Worm (Caenorhabditis elegans) whole organism, L4 larva: Measurements from ENCODE around the gene F35G12.7.

Experiments used
- F10B5.3 ChIP-seq: sonication (generic microtip); optimal IDR thresholded peaks from 2 replicates; lab custom pipeline; 2016; ENCODE audit warnings: mild to moderate bottlenecking, missing genetic modification characterization, missing compliant biosample characterization
- F37D6.2 ChIP-seq: sonication (generic microtip); optimal IDR thresholded peaks from 2 replicates; lab custom pipeline; 2016; ENCODE audit warnings: mild to moderate bottlenecking, missing genetic modification characterization, missing compliant biosample characterization
- T20F7.1 ChIP-seq: fragments of 200-800 bp; sonication (Bioruptor generic); optimal IDR thresholded peaks from 2 replicates; lab custom pipeline; 2018; ENCODE audit warnings: mild to moderate bottlenecking, missing genetic modification characterization, missing compliant biosample characterization
- Y48G9A.11 ChIP-seq: fragments of 200-800 bp; sonication (Bioruptor generic); IDR thresholded peaks from 2 replicates; pipeline ENCODE4 v1.3.6; 2022; ENCODE audit warnings: missing genetic modification reagents, missing genetic modification characterization, missing compliant biosample characterization
- Y75B8A.6 ChIP-seq: fragments of 200-800 bp; sonication (Bioruptor generic); IDR thresholded peaks from 2 replicates; pipeline ENCODE4 v1.3.6; 2022; ENCODE audit warnings: missing genetic modification reagents, missing genetic modification characterization, missing compliant biosample characterization
- ZK546.5 ChIP-seq, 2 experiments: sonication (generic microtip); optimal IDR thresholded peaks; 2 replicates each; lab custom pipeline; 2017; ENCODE audit warnings: missing biosample characterization in 2 of 2, missing genetic modification characterization in 2 of 2
- aha-1 ChIP-seq: fragments of 150-350 bp; peaks from one replicate; lab custom pipeline; 2014; ENCODE audit warnings: missing biosample characterization, missing genetic modification characterization
- aly-2 ChIP-seq: sonication (generic microtip); optimal IDR thresholded peaks from 2 replicates; lab custom pipeline; 2018; ENCODE audit warnings: missing biosample characterization, missing genetic modification characterization
- arid-1 ChIP-seq: fragments of 200-800 bp; sonication (Bioruptor generic); conservative IDR thresholded peaks from 2 replicates; pipeline ENCODE4 v1.3.6; 2022; ENCODE audit warnings: missing genetic modification reagents, missing genetic modification characterization, missing compliant biosample characterization
- attf-4 ChIP-seq: sonication (generic microtip); optimal IDR thresholded peaks from 3 replicates; lab custom pipeline; 2017; ENCODE audit warnings: missing biosample characterization, missing genetic modification characterization
- ceh-28 ChIP-seq: fragments of 150-350 bp; optimal IDR thresholded peaks from 2 replicates; lab custom pipeline; 2014; ENCODE audit warnings: missing biosample characterization, missing genetic modification reagents, missing genetic modification characterization
- ceh-32 ChIP-seq: sonication (generic microtip); optimal IDR thresholded peaks from 2 replicates; lab custom pipeline; 2016; ENCODE audit warnings: mild to moderate bottlenecking, missing genetic modification characterization, missing compliant biosample characterization; ENCODE audit not compliant: poor library complexity
- ceh-44 ChIP-seq: fragments of 200-800 bp; sonication (Bioruptor generic); IDR thresholded peaks from 2 replicates; pipeline ENCODE4 v1.3.6; 2022; ENCODE audit warnings: missing genetic modification reagents, missing genetic modification characterization, missing compliant biosample characterization
- ces-1 ChIP-seq: fragments of 150-350 bp; sonication (generic microtip); optimal IDR thresholded peaks from 4 replicates; lab custom pipeline; 2014; ENCODE audit warnings: missing biosample characterization, missing genetic modification reagents, missing genetic modification characterization
- ctbp-1 ChIP-seq: fragments of 200-800 bp; sonication (Bioruptor generic); IDR thresholded peaks from 2 replicates; pipeline ENCODE4 v1.3.6; 2022; ENCODE audit warnings: missing genetic modification reagents, missing genetic modification characterization, missing compliant biosample characterization
- dmd-6 ChIP-seq: fragments of 200-800 bp; sonication (Bioruptor generic); IDR thresholded peaks from 2 replicates; pipeline ENCODE4 v1.3.6; 2022; ENCODE audit warnings: missing genetic modification reagents, missing genetic modification characterization, missing compliant biosample characterization
- duxl-1 ChIP-seq: sonication (generic microtip); optimal IDR thresholded peaks from 2 replicates; lab custom pipeline; 2016; ENCODE audit warnings: mild to moderate bottlenecking, missing genetic modification characterization, moderate library complexity, missing compliant biosample characterization; ENCODE audit not compliant: poor library complexity
- dve-1 ChIP-seq: sonication (generic microtip); optimal IDR thresholded peaks from 2 replicates; lab custom pipeline; 2017; ENCODE audit warnings: antibody characterized with exemption, mild to moderate bottlenecking, missing genetic modification characterization, missing compliant biosample characterization; ENCODE audit not compliant: insufficient read depth
- egl-43 ChIP-seq: fragments of 200-800 bp; sonication (Bioruptor generic); IDR thresholded peaks from 2 replicates; pipeline ENCODE4 v1.3.6; 2022; ENCODE audit warnings: missing genetic modification reagents, missing genetic modification characterization, missing compliant biosample characterization
- gei-8 ChIP-seq: fragments of 200-800 bp; sonication (Bioruptor generic); optimal IDR thresholded peaks from 2 replicates; lab custom pipeline; 2018; ENCODE audit warnings: mild to moderate bottlenecking, missing genetic modification characterization, missing compliant biosample characterization
- hif-1 ChIP-seq, 2 experiments: sonication (generic microtip); optimal IDR thresholded peaks; 2 replicates each; lab custom pipeline; 2016 to 2017; ENCODE audit warnings: missing compliant biosample characterization in 2 of 2, missing genetic modification characterization in 2 of 2, missing genetic modification reagents in 2 of 2, missing genotype in 2 of 2, mild to moderate bottlenecking in 1 of 2
- hlh-11 ChIP-seq: fragments of 200-800 bp; sonication (Bioruptor generic); optimal IDR thresholded peaks from 2 replicates; lab custom pipeline; 2018; ENCODE audit warnings: mild to moderate bottlenecking, missing genetic modification characterization, missing compliant biosample characterization
- hmg-1.1 ChIP-seq: fragments of 200-800 bp; sonication (Bioruptor generic); IDR thresholded peaks from 2 replicates; pipeline ENCODE4 v1.3.6; 2022; ENCODE audit warnings: missing genetic modification reagents, missing genetic modification characterization, missing compliant biosample characterization
- lin-1 ChIP-seq: fragments of 200-800 bp; sonication (Bioruptor generic); IDR thresholded peaks from 2 replicates; pipeline ENCODE4 v1.3.6; 2022; ENCODE audit warnings: missing genetic modification reagents, missing genetic modification characterization, missing compliant biosample characterization
- lin-29 ChIP-seq: fragments of 200-800 bp; sonication (Bioruptor generic); IDR thresholded peaks from 2 replicates; pipeline ENCODE4 v1.3.6; 2022; ENCODE audit warnings: missing genetic modification reagents, missing genetic modification characterization, missing compliant biosample characterization
- lin-38 ChIP-seq: fragments of 200-800 bp; sonication (Bioruptor generic); IDR thresholded peaks from 2 replicates; pipeline ENCODE4 v1.3.6; 2022; ENCODE audit warnings: missing genetic modification reagents, missing genetic modification characterization, missing compliant biosample characterization
- lsy-2 ChIP-seq, 2 experiments: fragments of 150-350 bp in 1 of 2; sonication (generic microtip) in 1 of 2; optimal IDR thresholded peaks; 2 replicates each; lab custom pipeline; 2014 to 2017; ENCODE audit warnings: missing biosample characterization in 2 of 2, missing genetic modification characterization in 2 of 2
- mxl-2 ChIP-seq: fragments of 200-800 bp; sonication (Bioruptor generic); conservative IDR thresholded peaks from 2 replicates; pipeline ENCODE4 v1.3.6; 2022; ENCODE audit warnings: missing genetic modification reagents, missing genetic modification characterization, missing compliant biosample characterization
- nhr-10 ChIP-seq: fragments of 150-350 bp; optimal IDR thresholded peaks from 2 replicates; lab custom pipeline; 2014; ENCODE audit warnings: missing biosample characterization, missing genetic modification characterization
- nhr-102 ChIP-seq: sonication (generic microtip); optimal IDR thresholded peaks from 2 replicates; lab custom pipeline; 2016; ENCODE audit warnings: mild to moderate bottlenecking, missing genetic modification characterization, moderate library complexity, missing compliant biosample characterization
- nhr-11 ChIP-seq: fragments of 150-350 bp; optimal IDR thresholded peaks from 2 replicates; lab custom pipeline; 2014; ENCODE audit warnings: missing biosample characterization, missing genetic modification characterization
- nhr-111 ChIP-seq: fragments of 200-800 bp; sonication (Bioruptor generic); optimal IDR thresholded peaks from 2 replicates; lab custom pipeline; 2018; ENCODE audit warnings: mild to moderate bottlenecking, missing genetic modification characterization, missing compliant biosample characterization
- nhr-237 ChIP-seq: sonication (generic microtip); optimal IDR thresholded peaks from 2 replicates; lab custom pipeline; 2017; ENCODE audit warnings: missing biosample characterization, missing genetic modification characterization
- nhr-28 ChIP-seq: fragments of 150-350 bp; optimal IDR thresholded peaks from 2 replicates; lab custom pipeline; 2014; ENCODE audit warnings: missing biosample characterization, missing genetic modification characterization
- nhr-41 ChIP-seq: fragments of 200-800 bp; sonication (Bioruptor generic); IDR thresholded peaks from 2 replicates; pipeline ENCODE4 v1.3.6; 2022; ENCODE audit warnings: missing genetic modification reagents, missing genetic modification characterization, missing compliant biosample characterization
- nhr-48 ChIP-seq: sonication (generic microtip); optimal IDR thresholded peaks from 2 replicates; lab custom pipeline; 2016; ENCODE audit warnings: mild to moderate bottlenecking, missing genetic modification characterization, missing compliant biosample characterization
- pha-4 ChIP-seq, 2 experiments: fragments of 150-350 bp in 1 of 2; fragments of 200-800 bp in 1 of 2; sonication (Bioruptor generic) in 1 of 2; IDR thresholded peaks in 1 of 2; optimal IDR thresholded peaks in 1 of 2; 2 replicates each; pipeline versions ENCODE4 v1.3.6 to Lab custom; 2014 to 2022; ENCODE audit warnings: missing genetic modification characterization in 2 of 2, missing genetic modification reagents in 2 of 2, missing biosample characterization in 1 of 2, missing compliant biosample characterization in 1 of 2
- php-3 ChIP-seq: fragments of 200-800 bp; sonication (Bioruptor generic); IDR thresholded peaks from 2 replicates; pipeline ENCODE4 v1.3.6; 2022; ENCODE audit warnings: missing genetic modification reagents, missing genetic modification characterization, missing compliant biosample characterization
- rbr-2 ChIP-seq: sonication (generic microtip); optimal IDR thresholded peaks from 2 replicates; lab custom pipeline; 2016; ENCODE audit warnings: missing genotype, missing genetic modification characterization, missing compliant biosample characterization
- set-16 ChIP-seq: fragments of 200-800 bp; sonication (Bioruptor generic); IDR thresholded peaks from 2 replicates; pipeline ENCODE4 v1.3.6; 2022; ENCODE audit warnings: missing genetic modification reagents, missing genetic modification characterization, missing compliant biosample characterization
- tra-1 ChIP-seq: fragments of 200-800 bp; sonication (Bioruptor generic); IDR thresholded peaks from 2 replicates; pipeline ENCODE4 v1.3.6; 2022; ENCODE audit warnings: missing genetic modification reagents, missing genetic modification characterization, missing compliant biosample characterization
- unc-62 ChIP-seq, 3 experiments: fragments of 150-350 bp in 1 of 3; sonication (generic microtip); optimal IDR thresholded peaks in 2 of 3; peaks in 1 of 3; 1 replicate in 1 of 3; 2 replicates in 2 of 3; lab custom pipeline; 2014 to 2017; ENCODE audit warnings: missing biosample characterization in 3 of 3, missing genetic modification characterization in 3 of 3, missing genetic modification reagents in 3 of 3, missing genotype in 1 of 3
- ztf-11 ChIP-seq: fragments of 150-350 bp; optimal IDR thresholded peaks from 2 replicates; lab custom pipeline; 2014; ENCODE audit warnings: missing biosample characterization, missing genetic modification characterization

Gene F35G12.7

DNA sequence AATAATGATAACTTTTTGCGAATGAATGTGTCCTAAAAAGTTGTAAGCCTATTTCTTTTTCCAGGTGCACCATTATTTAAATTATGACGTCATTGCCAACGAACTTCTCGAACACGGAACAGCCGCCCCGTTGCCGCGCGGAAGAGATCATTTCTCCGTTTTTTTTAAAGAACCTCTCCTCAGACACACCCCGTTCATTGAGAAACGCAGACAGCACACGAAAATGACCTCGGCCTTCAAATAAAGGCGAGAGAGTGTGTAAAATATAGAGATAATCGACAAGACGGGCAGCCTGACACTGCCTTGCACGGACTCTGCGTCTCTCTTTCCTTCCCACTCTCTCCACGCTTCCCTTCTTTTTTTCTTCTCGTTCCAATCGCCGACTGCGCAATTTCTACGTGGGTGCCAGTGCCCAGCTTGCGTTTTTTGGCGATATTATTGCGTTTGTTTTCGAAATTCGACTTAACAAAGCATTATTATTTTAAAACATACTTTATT is 26.7 kb downstream of the F35G12.7 start (continued):
- TF ChIP-seq lsy-2 (tag; optimal IDR thresholded peaks at IDR 0.05; lab: Kevin White, UChicago), result peak; percentile 74 to 79
- TF ChIP-seq nhr-48 (tag; lab: Kevin White, UChicago), result peak; percentile 76
- TF ChIP-seq ceh-44 (GFP tag; lab: Robert Waterston, UW), result no peak
- TF ChIP-seq ces-1, result no peak
- peak; percentile 62 for TF ChIP-seq F10B5.3 (tag; lab: Kevin White, UChicago)
- peak; percentile 21 for TF ChIP-seq nhr-10
- TF ChIP-seq Y75B8A.6 (GFP tag; lab: Robert Waterston, UW), result no peak
- no peak for TF ChIP-seq ztf-11 (tag; lab: Kevin White, UChicago)
- TF ChIP-seq nhr-28 (tag; lab: Kevin White, UChicago), result peak; percentile 75
- peak; percentile 79 for TF ChIP-seq egl-43
- peak; percentile 87 for TF ChIP-seq hmg-1.1 (GFP tag; lab: Robert Waterston, UW)
- peak; percentile 95 for TF ChIP-seq aha-1 (tag; lab: Kevin White, UChicago)
- TF ChIP-seq pha-4 (GFP tag; IDR thresholded peaks at IDR 0.05; lab: Robert Waterston, UW), result peak; percentile 72
- peak; percentile 83 for TF ChIP-seq pha-4 (tag; optimal IDR thresholded peaks at IDR 0.05; lab: Kevin White, UChicago)
- TF ChIP-seq ctbp-1 (GFP tag; lab: Robert Waterston, UW), result peak; percentile 60; the same call in 1 of the 2 replicates
- peak; percentile 51 for TF ChIP-seq lin-38
- TF ChIP-seq gei-8 (GFP tag; lab: Kevin White, UChicago), result peak; percentile 8
- 0 out of 2 replicates have a peak, but pooled peaks have one; percentile 58 for TF ChIP-seq tra-1 (GFP tag; lab: Robert Waterston, UW)
- peak; percentile 45 for TF ChIP-seq nhr-102 (tag; lab: Kevin White, UChicago)
- no peak for TF ChIP-seq mxl-2 (GFP tag; lab: Robert Waterston, UW)
- TF ChIP-seq ceh-28 (tag; lab: Kevin White, UChicago), result no peak
- TF ChIP-seq dmd-6 (GFP tag; lab: Robert Waterston, UW), result peak; percentile 64
- peak; percentile 67 for TF ChIP-seq set-16
- TF ChIP-seq ZK546.5 (tag; optimal IDR thresholded peaks at IDR 0.05; lab: Kevin White, UChicago), result no peak
- TF ChIP-seq ceh-32 (tag; lab: Kevin White, UChicago), result no peak
- peak; percentile 77; the same call in 1 of the 2 replicates for TF ChIP-seq nhr-41 (GFP tag; lab: Robert Waterston, UW)
- TF ChIP-seq dve-1 (tag; lab: Kevin White, UChicago), result peak; percentile 81
- no peak for TF ChIP-seq nhr-111 (GFP tag; lab: Kevin White, UChicago)
- TF ChIP-seq F37D6.2 (tag; lab: Kevin White, UChicago), result peak; percentile 59
- no peak for TF ChIP-seq nhr-237
- 0 out of 2 replicates have a peak, but pooled peaks have one; percentile 44 for TF ChIP-seq lin-29
- TF ChIP-seq nhr-11 (tag; lab: Kevin White, UChicago), result peak; percentile 34
- TF ChIP-seq php-3 (GFP tag; lab: Robert Waterston, UW), result 0 out of 2 replicates have a peak, but pooled peaks have one; percentile 39
- no peak for TF ChIP-seq Y48G9A.11 (GFP tag; lab: Robert Waterston, UW)
- peak in 1 of 2 experiments; percentile 59 for TF ChIP-seq hif-1 (tag; optimal IDR thresholded peaks at IDR 0.05; lab: Kevin White, UChicago)
- peak; percentile 95 for TF ChIP-seq hlh-11 (tag; lab: Kevin White, UChicago)
- peak in 1 of 2 experiments; percentile 86 for TF ChIP-seq unc-62 (GFP tag; optimal IDR thresholded peaks at IDR 0.05 in 1 of 2; lab: Kevin White, UChicago)
- TF ChIP-seq unc-62 (tag; optimal IDR thresholded peaks at IDR 0.05; lab: Kevin White, UChicago), result no peak
- TF ChIP-seq duxl-1 (tag; lab: Kevin White, UChicago), result peak; percentile 63
- no peak for TF ChIP-seq aly-2 (tag; lab: Kevin White, UChicago)
- TF ChIP-seq lin-1 (GFP tag; lab: Robert Waterston, UW), result peak; percentile 66; the same call in 1 of the 2 replicates
- peak; percentile 67 for TF ChIP-seq attf-4 (tag; lab: Kevin White, UChicago)
- no peak for TF ChIP-seq T20F7.1 (GFP tag; lab: Kevin White, UChicago)
- TF ChIP-seq arid-1 (GFP tag; lab: Robert Waterston, UW), result peak; percentile 39
- TF ChIP-seq rbr-2 (tag; lab: Kevin White, UChicago), result peak; percentile 72
